Worm (Caenorhabditis elegans) whole organism, early embryonic: ENCODE measurements around the gene snt-6.

ENCODE experiments used
- B0310.2 ChIP-seq: sonication (generic microtip); optimal IDR thresholded peaks from 2 replicates; lab custom pipeline; 2016; ENCODE audit warnings: mild to moderate bottlenecking, missing genetic modification characterization, missing compliant biosample characterization
- F13C5.2 ChIP-seq: sonication (generic microtip); optimal IDR thresholded peaks from 2 replicates; lab custom pipeline; 2017; ENCODE audit warnings: mild to moderate bottlenecking, missing genetic modification characterization, inconsistent platforms, missing compliant biosample characterization
- aly-1 ChIP-seq: sonication (generic microtip); optimal IDR thresholded peaks from 2 replicates; lab custom pipeline; 2016; ENCODE audit warnings: missing genetic modification characterization, missing compliant biosample characterization
- ama-1 ChIP-seq: fragments of 150-350 bp; optimal IDR thresholded peaks from 2 replicates; lab custom pipeline; 2014
- ceh-13 ChIP-seq: fragments of 200-800 bp; sonication (Bioruptor generic); optimal IDR thresholded peaks from 2 replicates; lab custom pipeline; 2018; ENCODE audit warnings: mild to moderate bottlenecking, missing genetic modification characterization, missing compliant biosample characterization
- ceh-36 ChIP-seq: sonication (generic microtip); optimal IDR thresholded peaks from 2 replicates; lab custom pipeline; 2016; ENCODE audit warnings: missing genetic modification characterization, inconsistent platforms, missing compliant biosample characterization
- ets-7 ChIP-seq: sonication (generic microtip); optimal IDR thresholded peaks from 2 replicates; lab custom pipeline; 2016; ENCODE audit warnings: missing genotype, missing genetic modification characterization, missing compliant biosample characterization
- flt-1 ChIP-seq: fragments of 200-800 bp; sonication (Bioruptor generic); IDR thresholded peaks from 2 replicates; pipeline ENCODE4 v1.3.6; 2022; ENCODE audit warnings: missing genetic modification characterization, missing compliant biosample characterization
- hmbx-1 ChIP-seq: sonication (generic microtip); optimal IDR thresholded peaks from 2 replicates; lab custom pipeline; 2016; ENCODE audit warnings: mild to moderate bottlenecking, missing genetic modification characterization, missing compliant biosample characterization
- hmg-4 ChIP-seq: fragments of 200-800 bp; sonication (Bioruptor generic); optimal IDR thresholded peaks from 2 replicates; lab custom pipeline; 2018; ENCODE audit warnings: mild to moderate bottlenecking, missing genetic modification characterization, missing compliant biosample characterization
- hnd-1 ChIP-seq: sonication (generic microtip); optimal IDR thresholded peaks from 2 replicates; lab custom pipeline; 2016; ENCODE audit warnings: missing genetic modification characterization, missing compliant biosample characterization
- pes-1 ChIP-seq: fragments of 200-800 bp; sonication (Bioruptor generic); IDR thresholded peaks from 2 replicates; pipeline ENCODE4 v1.3.6; 2022; ENCODE audit warnings: missing genetic modification reagents, missing genetic modification characterization, missing compliant biosample characterization
- scrt-1 ChIP-seq: fragments of 200-800 bp; sonication (Bioruptor generic); IDR thresholded peaks from 2 replicates; pipeline ENCODE4 v1.3.6; 2022; ENCODE audit warnings: missing genetic modification characterization, missing compliant biosample characterization
- sea-1 ChIP-seq: fragments of 200-800 bp; sonication (Bioruptor generic); conservative IDR thresholded peaks from 2 replicates; pipeline ENCODE4 v1.3.6; 2022; ENCODE audit warnings: missing genetic modification characterization, missing compliant biosample characterization
- tbx-11 ChIP-seq: fragments of 200-800 bp; sonication (Bioruptor generic); IDR thresholded peaks from 2 replicates; pipeline ENCODE4 v1.3.6; 2022; ENCODE audit warnings: missing genetic modification characterization, missing compliant biosample characterization
- tbx-37 ChIP-seq: fragments of 200-800 bp; sonication (Bioruptor generic); conservative IDR thresholded peaks from 2 replicates; pipeline ENCODE4 v1.3.6; 2022; ENCODE audit warnings: missing genetic modification reagents, missing genetic modification characterization, missing compliant biosample characterization
- tra-4 ChIP-seq: sonication (generic microtip); optimal IDR thresholded peaks from 2 replicates; lab custom pipeline; 2017; ENCODE audit warnings: missing genetic modification characterization, missing compliant biosample characterization

Gene snt-6

ce11 chrII:732393-732792, 17.6 kb downstream of the snt-6 start:
- no peak for TF ChIP-seq ets-7 (tag; lab: Kevin White, UChicago)
- TF ChIP-seq pes-1 (GFP tag; lab: Robert Waterston, UW), result no peak
- no peak for TF ChIP-seq hmg-4 (GFP tag; lab: Kevin White, UChicago)
- TF ChIP-seq ama-1 (lab: Kevin White, UChicago), result no peak
- no peak for TF ChIP-seq tra-4 (tag; lab: Kevin White, UChicago)
- no peak for TF ChIP-seq hmbx-1
- no peak for TF ChIP-seq scrt-1 (GFP tag; lab: Robert Waterston, UW)
- TF ChIP-seq B0310.2 (tag; lab: Kevin White, UChicago), result no peak
- TF ChIP-seq sea-1 (GFP tag; lab: Robert Waterston, UW), result no peak
- TF ChIP-seq F13C5.2 (tag; lab: Kevin White, UChicago), result no peak
- TF ChIP-seq tbx-11, result no peak

ce11 chrII:729931-730330, 20.1 kb downstream of the snt-6 start:
- TF ChIP-seq ceh-13 (no peak), F13C5.2 (tag; lab: Kevin White, UChicago) (no peak), aly-1 (tag; lab: Kevin White, UChicago) (no peak), hmg-4 (GFP tag; lab: Kevin White, UChicago) (no peak), pes-1 (GFP tag; lab: Robert Waterston, UW) (no peak), flt-1 (no peak), tbx-11 (no peak), scrt-1 (GFP tag; lab: Robert Waterston, UW) (no peak), hnd-1 (tag; lab: Kevin White, UChicago) (no peak), ets-7 (tag; lab: Kevin White, UChicago) (no peak), B0310.2 (tag; lab: Kevin White, UChicago) (no peak), tbx-37 (GFP tag; lab: Robert Waterston, UW) (no peak), tra-4 (tag; lab: Kevin White, UChicago) (no peak), ceh-36 (tag; lab: Kevin White, UChicago) (no peak), sea-1 (GFP tag; lab: Robert Waterston, UW) (no peak), ama-1 (lab: Kevin White, UChicago) (no peak), hmbx-1 (no peak)

- TF ChIP-seq F13C5.2 (tag; lab: Kevin White, UChicago) (no peak), hmg-4 (GFP tag; lab: Kevin White, UChicago) (no peak), hmbx-1 (no peak), hnd-1 (tag; lab: Kevin White, UChicago) (no peak), pes-1 (GFP tag; lab: Robert Waterston, UW) (no peak), tra-4 (tag; lab: Kevin White, UChicago) (no peak), flt-1 (no peak), ets-7 (tag; lab: Kevin White, UChicago) (no peak)
These were observed 26.0 kb downstream of the snt-6 start for ce11 chrII:724004-724403.

ce11 chrII:723488-723887, 26.5 kb downstream of the snt-6 start, which contains the start of gene rfip-2:
Gene rfip-2, plus strand, starts transcription at chrII:723788.
- no peak for TF ChIP-seq ceh-13

ce11 chrII:721931-722330, 28.1 kb downstream of the snt-6 start:
- TF ChIP-seq F13C5.2 (tag; lab: Kevin White, UChicago) (no peak), hmbx-1 (no peak), flt-1 (no peak), ama-1 (lab: Kevin White, UChicago) (no peak), aly-1 (tag; lab: Kevin White, UChicago) (no peak), B0310.2 (tag; lab: Kevin White, UChicago) (no peak), tbx-11 (no peak), tbx-37 (GFP tag; lab: Robert Waterston, UW) (no peak), pes-1 (GFP tag; lab: Robert Waterston, UW) (no peak), hmg-4 (GFP tag; lab: Kevin White, UChicago) (no peak), sea-1 (GFP tag; lab: Robert Waterston, UW) (no peak), ets-7 (tag; lab: Kevin White, UChicago) (no peak), scrt-1 (GFP tag; lab: Robert Waterston, UW) (no peak), ceh-13 (no peak), ceh-36 (tag; lab: Kevin White, UChicago) (no peak), tra-4 (tag; lab: Kevin White, UChicago) (no peak), hnd-1 (tag; lab: Kevin White, UChicago) (no peak)

- no peak for TF ChIP-seq tbx-11
- TF ChIP-seq ceh-36 (tag; lab: Kevin White, UChicago), result no peak
- TF ChIP-seq scrt-1 (GFP tag; lab: Robert Waterston, UW), result no peak
- TF ChIP-seq flt-1, result no peak
- no peak for TF ChIP-seq sea-1 (GFP tag; lab: Robert Waterston, UW)
- no peak for TF ChIP-seq ceh-13
- no peak for TF ChIP-seq F13C5.2 (tag; lab: Kevin White, UChicago)
- TF ChIP-seq ama-1 (lab: Kevin White, UChicago), result no peak
- TF ChIP-seq hmbx-1, result no peak
- no peak for TF ChIP-seq tbx-37 (GFP tag; lab: Robert Waterston, UW)
- TF ChIP-seq pes-1 (GFP tag; lab: Robert Waterston, UW), result no peak
These were observed 40.9 kb downstream of the snt-6 start, which contains the start of gene T02H6.1 for ce11 chrII:709081-709480. Gene T02H6.1, plus strand, starts transcription at chrII:709381.

- TF ChIP-seq scrt-1 (GFP tag; lab: Robert Waterston, UW) (no peak), tbx-11 (no peak), ets-7 (tag; lab: Kevin White, UChicago) (no peak), tra-4 (tag; lab: Kevin White, UChicago) (no peak)
These were observed 48.5 kb downstream of the snt-6 start, which contains the start of gene thoc-1 for ce11 chrII:701371-702139. Gene thoc-1, plus strand, starts transcription at chrII:702107.
